Worm (Caenorhabditis elegans) whole organism, midembryonic: Measurements from ENCODE around the gene Y40H4A.2.

Experiments used
- cog-1 ChIP-seq: sonication (generic microtip); optimal IDR thresholded peaks from 2 replicates; lab custom pipeline; 2016; ENCODE audit warnings: missing genetic modification characterization, missing compliant biosample characterization
- flt-1 ChIP-seq: fragments of 200-800 bp; sonication (Bioruptor generic); IDR thresholded peaks from 2 replicates; pipeline ENCODE4 v1.3.6; 2022; ENCODE audit warnings: missing genetic modification characterization, missing compliant biosample characterization
- klf-2 ChIP-seq: fragments of 200-800 bp; sonication (Bioruptor generic); conservative IDR thresholded peaks from 2 replicates; pipeline ENCODE4 v1.3.6; 2022; ENCODE audit warnings: missing genetic modification reagents, missing genetic modification characterization, missing compliant biosample characterization
- med-1 ChIP-seq: sonication (generic microtip); optimal IDR thresholded peaks from 2 replicates; lab custom pipeline; 2017; ENCODE audit warnings: missing genetic modification characterization, mild to moderate bottlenecking, missing compliant biosample characterization, antibody characterized with exemption, missing genetic modification reagents; ENCODE audit not compliant: insufficient read depth
- ref-1 ChIP-seq: fragments of 200-800 bp; sonication (Bioruptor generic); conservative IDR thresholded peaks from 2 replicates; pipeline ENCODE4 v1.3.6; 2022; ENCODE audit warnings: missing genetic modification reagents, missing genetic modification characterization, missing compliant biosample characterization
- ztf-23 ChIP-seq: fragments of 200-800 bp; sonication (Bioruptor generic); IDR thresholded peaks from 2 replicates; pipeline ENCODE4 v1.3.6; 2022; ENCODE audit warnings: missing genetic modification reagents, missing genetic modification characterization, missing compliant biosample characterization
- ztf-29 ChIP-seq: fragments of 200-800 bp; sonication (Bioruptor generic); IDR thresholded peaks from 2 replicates; pipeline ENCODE4 v1.3.6; 2022; ENCODE audit warnings: missing genetic modification reagents, missing genetic modification characterization, missing compliant biosample characterization

- TF ChIP-seq flt-1 (GFP tag; lab: Robert Waterston, UW), result no peak
- TF ChIP-seq cog-1 (tag; lab: Kevin White, UChicago), result no peak
- no peak for TF ChIP-seq ref-1 (GFP tag; lab: Robert Waterston, UW)
- TF ChIP-seq klf-2 (GFP tag; lab: Robert Waterston, UW), result no peak
- no peak for TF ChIP-seq ztf-29
- no peak for TF ChIP-seq med-1
- TF ChIP-seq ztf-23, result no peak
Measured at ce11 chrV:14614454-14614853, 29.2 kb upstream of the Y40H4A.2 start.
